Worm (Caenorhabditis elegans) whole organism, L3 larva: ENCODE data around the gene hpk-1.
A peak's percentile ranks its signal among the peaks of the same experiment; 100 is the strongest.

Experiments
- ZK546.5 ChIP-seq: sonication (generic microtip); optimal IDR thresholded peaks from 2 replicates; lab custom pipeline; 2017; ENCODE audit warnings: missing biosample characterization, missing genetic modification characterization
- aly-2 ChIP-seq: fragments of 150-350 bp; optimal IDR thresholded peaks from 2 replicates; lab custom pipeline; 2014; ENCODE audit warnings: missing biosample characterization, missing genetic modification characterization
- ama-1 ChIP-seq: fragments of 150-350 bp; optimal IDR thresholded peaks from 2 replicates; lab custom pipeline; 2018
- ceh-16 ChIP-seq: sonication (generic microtip); optimal IDR thresholded peaks from 2 replicates; lab custom pipeline; 2017; ENCODE audit warnings: missing biosample characterization, missing genetic modification characterization
- ceh-28 ChIP-seq: fragments of 150-350 bp; optimal IDR thresholded peaks from 2 replicates; lab custom pipeline; 2014; ENCODE audit warnings: missing biosample characterization, missing genetic modification reagents, missing genetic modification characterization
- ceh-82 ChIP-seq: fragments of 150-350 bp; optimal IDR thresholded peaks from 2 replicates; lab custom pipeline; 2014; ENCODE audit warnings: missing biosample characterization, missing genetic modification characterization
- ceh-9 ChIP-seq: sonication (generic microtip); optimal IDR thresholded peaks from 2 replicates; lab custom pipeline; 2018; ENCODE audit warnings: missing biosample characterization, missing genetic modification characterization
- daf-12 ChIP-seq: fragments of 150-350 bp; optimal IDR thresholded peaks from 2 replicates; lab custom pipeline; 2014; ENCODE audit warnings: missing biosample characterization, missing genetic modification reagents, missing genetic modification characterization
- egl-27 ChIP-seq: sonication (generic microtip); optimal IDR thresholded peaks from 4 replicates; lab custom pipeline; 2017; ENCODE audit warnings: missing biosample characterization, missing genetic modification reagents, missing genetic modification characterization
- egl-5 ChIP-seq: fragments of 150-350 bp; optimal IDR thresholded peaks from 2 replicates; lab custom pipeline; 2017; ENCODE audit warnings: missing biosample characterization, missing genetic modification reagents, missing genetic modification characterization, inconsistent platforms
- elt-1 ChIP-seq: fragments of 150-350 bp; optimal IDR thresholded peaks from 2 replicates; lab custom pipeline; 2014; ENCODE audit warnings: missing biosample characterization, missing genetic modification characterization
- elt-2 ChIP-seq: sonication (generic microtip); optimal IDR thresholded peaks from 2 replicates; lab custom pipeline; 2016; ENCODE audit warnings: missing genetic modification reagents, mild to moderate bottlenecking, missing genetic modification characterization, missing compliant biosample characterization
- elt-3 ChIP-seq, 3 experiments: fragments of 150-350 bp in 1 of 3; sonication (generic microtip) in 2 of 3; optimal IDR thresholded peaks; 2 replicates in 2 of 3; 4 replicates in 1 of 3; lab custom pipeline; 2014 to 2017; ENCODE audit warnings: missing biosample characterization in 3 of 3, missing genetic modification characterization in 3 of 3
- eor-1 ChIP-seq, 2 experiments: fragments of 150-350 bp; optimal IDR thresholded peaks; 2 replicates each; lab custom pipeline; 2014 to 2018; ENCODE audit warnings: missing biosample characterization in 2 of 2, missing genetic modification characterization in 2 of 2
- fkh-10 ChIP-seq: sonication (generic microtip); optimal IDR thresholded peaks from 2 replicates; lab custom pipeline; 2017; ENCODE audit warnings: missing biosample characterization, missing genetic modification reagents, missing genetic modification characterization
- fkh-2 ChIP-seq: fragments of 150-350 bp; optimal IDR thresholded peaks from 2 replicates; lab custom pipeline; 2014; ENCODE audit warnings: missing biosample characterization, missing genetic modification reagents, missing genetic modification characterization
- fos-1 ChIP-seq: fragments of 150-350 bp; optimal IDR thresholded peaks from 2 replicates; lab custom pipeline; 2014; ENCODE audit warnings: missing biosample characterization, missing genetic modification characterization
- hmg-11 ChIP-seq: sonication (generic microtip); optimal IDR thresholded peaks from 2 replicates; lab custom pipeline; 2016; ENCODE audit warnings: missing genetic modification characterization, missing compliant biosample characterization
- jun-1 ChIP-seq: fragments of 150-350 bp; optimal IDR thresholded peaks from 2 replicates; lab custom pipeline; 2014; ENCODE audit warnings: missing biosample characterization, missing genetic modification reagents, missing genetic modification characterization
- lin-15B ChIP-seq: fragments of 150-350 bp; optimal IDR thresholded peaks from 2 replicates; lab custom pipeline; 2014; ENCODE audit warnings: missing biosample characterization, missing genetic modification characterization
- lin-39 ChIP-seq: fragments of 150-350 bp; optimal IDR thresholded peaks from 2 replicates; lab custom pipeline; 2018; ENCODE audit warnings: missing biosample characterization, missing genetic modification reagents, missing genetic modification characterization
- lsy-12 ChIP-seq: sonication (generic microtip); optimal IDR thresholded peaks from 2 replicates; lab custom pipeline; 2016; ENCODE audit warnings: mild to moderate bottlenecking, missing genetic modification characterization, missing compliant biosample characterization
- mdl-1 ChIP-seq: fragments of 150-350 bp; optimal IDR thresholded peaks from 2 replicates; lab custom pipeline; 2014; ENCODE audit warnings: missing biosample characterization, missing genetic modification characterization
- mml-1 ChIP-seq: fragments of 150-350 bp; sonication (generic microtip); optimal IDR thresholded peaks from 3 replicates; lab custom pipeline; 2014; ENCODE audit warnings: missing biosample characterization, missing genetic modification characterization
- nfya-1 ChIP-seq: sonication (generic microtip); optimal IDR thresholded peaks from 2 replicates; lab custom pipeline; 2017; ENCODE audit warnings: missing genetic modification characterization, mild to moderate bottlenecking, missing compliant biosample characterization, antibody characterized with exemption, moderate library complexity; ENCODE audit not compliant: insufficient read depth
- nhr-11 ChIP-seq: fragments of 150-350 bp; optimal IDR thresholded peaks from 2 replicates; lab custom pipeline; 2014; ENCODE audit warnings: missing biosample characterization, missing genetic modification characterization
- nhr-12 ChIP-seq: fragments of 150-350 bp; optimal IDR thresholded peaks from 2 replicates; lab custom pipeline; 2014; ENCODE audit warnings: missing biosample characterization, missing genetic modification characterization
- nhr-23 ChIP-seq: fragments of 150-350 bp; optimal IDR thresholded peaks from 2 replicates; lab custom pipeline; 2014; ENCODE audit warnings: missing biosample characterization, missing genetic modification reagents, missing genetic modification characterization
- nhr-237 ChIP-seq: fragments of 150-350 bp; optimal IDR thresholded peaks from 2 replicates; lab custom pipeline; 2014; ENCODE audit warnings: missing biosample characterization, missing genetic modification characterization
- nhr-28 ChIP-seq: fragments of 150-350 bp; optimal IDR thresholded peaks from 2 replicates; lab custom pipeline; 2014; ENCODE audit warnings: missing biosample characterization, missing genetic modification characterization
- nhr-43 ChIP-seq: sonication (generic microtip); optimal IDR thresholded peaks from 2 replicates; lab custom pipeline; 2016; ENCODE audit warnings: mild to moderate bottlenecking, missing genetic modification characterization, missing compliant biosample characterization; ENCODE audit not compliant: poor library complexity, severe bottlenecking
- nhr-67 ChIP-seq: fragments of 150-350 bp; optimal IDR thresholded peaks from 2 replicates; lab custom pipeline; 2014; ENCODE audit warnings: missing biosample characterization, missing genetic modification characterization
- nhr-76 ChIP-seq: fragments of 150-350 bp; sonication (generic microtip); optimal IDR thresholded peaks from 5 replicates; lab custom pipeline; 2014; ENCODE audit warnings: missing biosample characterization, missing genetic modification characterization
- pha-4 ChIP-seq: fragments of 150-350 bp; optimal IDR thresholded peaks from 2 replicates; lab custom pipeline; 2014; ENCODE audit warnings: missing biosample characterization, missing genetic modification reagents, missing genetic modification characterization
- sea-2 ChIP-seq: fragments of 150-350 bp; sonication (generic microtip); optimal IDR thresholded peaks from 4 replicates; lab custom pipeline; 2014; ENCODE audit warnings: missing biosample characterization, missing genetic modification reagents, missing genetic modification characterization
- skn-1 ChIP-seq: fragments of 150-350 bp; optimal IDR thresholded peaks from 2 replicates; lab custom pipeline; 2014; ENCODE audit warnings: missing biosample characterization, missing genetic modification characterization
- tbx-2 ChIP-seq: sonication (generic microtip); optimal IDR thresholded peaks from 2 replicates; lab custom pipeline; 2016; ENCODE audit warnings: mild to moderate bottlenecking, missing genetic modification characterization, missing compliant biosample characterization
- unc-39 ChIP-seq: sonication (generic microtip); optimal IDR thresholded peaks from 4 replicates; lab custom pipeline; 2017; ENCODE audit warnings: missing biosample characterization, missing genetic modification characterization
- zag-1 ChIP-seq: fragments of 150-350 bp; optimal IDR thresholded peaks from 2 replicates; lab custom pipeline; 2014; ENCODE audit warnings: missing biosample characterization, missing genetic modification characterization
- ztf-11 ChIP-seq: fragments of 150-350 bp; optimal IDR thresholded peaks from 2 replicates; lab custom pipeline; 2014; ENCODE audit warnings: missing biosample characterization, missing genetic modification characterization
- ztf-4 ChIP-seq: fragments of 150-350 bp; optimal IDR thresholded peaks from 2 replicates; lab custom pipeline; 2014; ENCODE audit warnings: missing biosample characterization, missing genetic modification characterization

hpk-1 gene

DNA sequence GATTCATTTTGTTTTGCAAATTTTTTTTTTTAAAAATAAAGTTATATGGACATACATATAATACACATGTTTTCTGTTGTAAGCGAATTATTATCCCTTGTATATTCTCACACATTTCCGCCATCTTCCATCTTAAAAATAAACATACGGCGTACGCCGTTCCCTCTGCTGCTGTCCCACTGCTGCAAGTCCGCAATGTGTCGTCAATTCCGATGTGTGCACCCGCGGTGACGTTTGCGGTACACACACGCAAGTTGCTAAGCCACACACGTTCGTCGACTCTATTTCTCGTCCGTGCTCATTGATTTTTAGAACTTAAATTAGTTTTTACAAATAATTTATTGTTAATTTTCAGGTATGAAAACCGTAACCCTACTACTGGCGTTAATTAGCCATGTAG lies 43.2 kb upstream of the hpk-1 start, which contains the start of gene C52B9.4:
TSS of gene C52B9.4 (plus strand) at position 356 of the 400 bp plus-strand sequence.
- no peak for TF ChIP-seq mml-1 (tag; lab: Kevin White, UChicago)
- TF ChIP-seq sea-2 (GFP tag; lab: Kevin White, UChicago) = peak; percentile 40
- TF ChIP-seq ZK546.5 = no peak
- TF ChIP-seq lsy-12 (tag; lab: Kevin White, UChicago) = no peak
- TF ChIP-seq nfya-1 = peak; percentile 63
- TF ChIP-seq nhr-28 (tag; lab: Kevin White, UChicago) = no peak
- no peak for TF ChIP-seq nhr-43
- no peak for TF ChIP-seq ztf-11 (tag; lab: Kevin White, UChicago)
- no peak for TF ChIP-seq zag-1 (tag; lab: Kevin White, UChicago)
- no peak for TF ChIP-seq lin-39 (tag; lab: Kevin White, UChicago)
- TF ChIP-seq elt-3 (tag; optimal IDR thresholded peaks at IDR 0.05; lab: Kevin White, UChicago) = no peak
- no peak for TF ChIP-seq fos-1 (tag; lab: Kevin White, UChicago)
- peak; percentile 67 for TF ChIP-seq hmg-11
- TF ChIP-seq nhr-67 (tag; lab: Kevin White, UChicago) = no peak
- no peak for TF ChIP-seq ceh-16 (tag; lab: Kevin White, UChicago)
- TF ChIP-seq elt-2 (tag; lab: Kevin White, UChicago) = peak; percentile 37
- peak; percentile 62 for TF ChIP-seq pha-4 (tag; lab: Kevin White, UChicago)
- TF ChIP-seq jun-1 = peak; percentile 10
- TF ChIP-seq lin-15B (tag; lab: Kevin White, UChicago) = peak; percentile 16
- no peak for TF ChIP-seq skn-1
- no peak for TF ChIP-seq fkh-2 (tag; lab: Kevin White, UChicago)
- no peak for TF ChIP-seq ama-1 (lab: Kevin White, UChicago)
- no peak for TF ChIP-seq mdl-1 (tag; lab: Kevin White, UChicago)
- TF ChIP-seq egl-27 = no peak
- TF ChIP-seq unc-39 (tag; lab: Kevin White, UChicago) = no peak
- TF ChIP-seq ztf-4 (tag; lab: Kevin White, UChicago) = no peak
- TF ChIP-seq, all 47 proteins: peak for 7

DNA sequence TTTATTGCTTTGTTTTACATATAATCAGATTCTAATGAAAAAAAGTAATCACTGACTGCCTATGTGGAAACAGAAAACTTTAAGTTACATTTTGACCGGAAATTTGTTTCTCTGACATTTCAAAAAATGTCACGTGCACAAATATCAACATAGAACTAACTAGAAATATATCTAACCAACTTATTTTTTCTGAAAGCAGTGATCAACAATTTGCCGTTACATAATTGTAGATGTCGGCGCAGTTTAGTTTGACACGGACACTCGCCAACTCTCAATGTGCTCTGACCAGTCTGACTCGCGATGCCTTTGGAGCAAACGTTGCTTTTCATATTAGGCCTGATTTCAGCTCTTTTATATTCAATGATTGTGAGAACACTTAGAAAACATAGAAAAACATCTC lies 39.7 kb upstream of the hpk-1 start, which contains the start of gene srv-6:
TSS of gene srv-6 (plus strand) at position 301 of the 400 bp plus-strand sequence.
- TF ChIP-seq lin-15B (tag; lab: Kevin White, UChicago) (no peak), sea-2 (GFP tag; lab: Kevin White, UChicago) (no peak), unc-39 (tag; lab: Kevin White, UChicago) (no peak), elt-2 (tag; lab: Kevin White, UChicago) (no peak), ceh-82 (no peak), ama-1 (lab: Kevin White, UChicago) (no peak), jun-1 (no peak), elt-1 (tag; lab: Kevin White, UChicago) (no peak), egl-5 (tag; lab: Kevin White, UChicago) (no peak)
- TF ChIP-seq, all 47 proteins: peak for 0

DNA sequence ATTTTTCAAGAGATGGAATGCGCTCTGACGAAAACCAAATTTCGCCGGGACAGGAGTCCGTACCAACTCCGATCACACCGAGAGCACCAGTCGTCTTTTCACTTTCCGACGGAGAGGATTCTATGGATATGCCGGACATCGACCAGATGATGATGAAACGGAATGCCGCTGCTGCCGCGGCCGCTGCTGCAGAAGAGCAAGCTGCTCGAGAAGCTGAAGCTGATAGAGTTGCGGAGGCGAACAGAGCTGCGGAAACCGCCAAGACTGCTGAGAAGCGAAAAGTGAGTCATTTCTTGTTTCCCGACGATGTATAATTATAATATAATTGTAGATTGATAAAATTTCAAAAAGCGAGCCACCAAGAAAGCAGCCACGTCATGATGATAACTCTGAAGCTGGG lies 38.3 kb upstream of the hpk-1 start:
- TF ChIP-seq nhr-43 (no peak), ceh-82 (no peak), nhr-67 (tag; lab: Kevin White, UChicago) (no peak), ceh-16 (tag; lab: Kevin White, UChicago) (no peak), sea-2 (GFP tag; lab: Kevin White, UChicago) (no peak), nhr-76 (tag; lab: Kevin White, UChicago) (no peak), fkh-2 (tag; lab: Kevin White, UChicago) (no peak), aly-2 (no peak), nhr-12 (tag; lab: Kevin White, UChicago) (no peak)

DNA sequence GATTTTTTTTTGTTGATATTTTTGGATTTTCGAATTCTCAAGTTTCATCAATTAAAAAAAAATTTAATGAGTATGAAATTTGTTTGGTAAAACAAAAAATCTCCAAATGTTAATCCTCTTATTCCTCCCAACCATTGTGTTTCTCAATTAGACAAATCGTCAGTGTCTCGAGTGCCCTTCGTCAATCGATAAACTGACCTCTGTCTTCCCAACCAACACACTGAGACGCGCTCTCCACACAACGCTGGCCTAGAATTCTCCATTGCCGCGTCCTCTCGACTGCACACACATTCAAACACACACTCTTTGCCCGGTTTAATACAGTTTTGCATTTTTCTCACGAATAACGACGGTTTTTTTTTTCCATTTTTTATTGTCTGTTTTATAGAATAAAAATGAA lies 37.7 kb upstream of the hpk-1 start, which contains the start of gene taf-11.1:
TSS of gene taf-11.1 (plus strand) at position 389 of the 400 bp plus-strand sequence.
- TF ChIP-seq ceh-82 (no peak), ZK546.5 (no peak), ceh-9 (tag; lab: Kevin White, UChicago) (no peak), elt-2 (tag; lab: Kevin White, UChicago) (no peak), elt-3 (tag; optimal IDR thresholded peaks at IDR 0.05; lab: Kevin White, UChicago) (no peak), ceh-28 (tag; lab: Kevin White, UChicago) (peak; percentile 72), nhr-237 (tag; lab: Kevin White, UChicago) (no peak), egl-5 (tag; lab: Kevin White, UChicago) (no peak), sea-2 (GFP tag; lab: Kevin White, UChicago) (no peak), elt-1 (tag; lab: Kevin White, UChicago) (no peak), mml-1 (tag; lab: Kevin White, UChicago) (no peak), hmg-11 (peak; percentile 3), fkh-10 (GFP tag; lab: Kevin White, UChicago) (no peak), fkh-2 (tag; lab: Kevin White, UChicago) (no peak), nhr-67 (tag; lab: Kevin White, UChicago) (no peak), mdl-1 (tag; lab: Kevin White, UChicago) (no peak), nhr-28 (tag; lab: Kevin White, UChicago) (no peak), lsy-12 (tag; lab: Kevin White, UChicago) (no peak), ama-1 (lab: Kevin White, UChicago) (no peak), tbx-2 (tag; lab: Kevin White, UChicago) (no peak), nhr-76 (tag; lab: Kevin White, UChicago) (no peak), unc-39 (tag; lab: Kevin White, UChicago) (no peak), ztf-4 (tag; lab: Kevin White, UChicago) (no peak), nhr-23 (tag; lab: Kevin White, UChicago) (peak; percentile 41), aly-2 (no peak), skn-1 (no peak), nhr-43 (no peak), fos-1 (tag; lab: Kevin White, UChicago) (no peak), zag-1 (tag; lab: Kevin White, UChicago) (no peak), nhr-11 (tag; lab: Kevin White, UChicago) (no peak), pha-4 (tag; lab: Kevin White, UChicago) (peak; percentile 32), nfya-1 (peak; percentile 45), ztf-11 (tag; lab: Kevin White, UChicago) (no peak), egl-27 (no peak), daf-12 (tag; lab: Kevin White, UChicago) (no peak), eor-1 (tag; optimal IDR thresholded peaks at IDR 0.05; lab: Kevin White, UChicago) (no peak)
